Fruit fly (Drosophila melanogaster) whole organism, embryonic: Measurements from ENCODE around the gene MsrA.

Experiments
- Blimp-1 ChIP-seq: fragments of 200-800 bp; sonication (Bioruptor generic); optimal IDR thresholded peaks from 3 replicates; lab custom pipeline; 2018; ENCODE audit warnings: missing biosample characterization, missing genetic modification characterization, mild to moderate bottlenecking, moderate library complexity, missing genetic modification reagents
- CG10462 ChIP-seq: fragments of 200-800 bp; sonication (Bioruptor generic); optimal IDR thresholded peaks from 2 replicates; lab custom pipeline; 2016; ENCODE audit warnings: missing biosample characterization, missing genetic modification characterization
- CG10543 ChIP-seq: fragments of 200-800 bp; sonication (Bioruptor generic); optimal IDR thresholded peaks from 3 replicates; lab custom pipeline; 2017; ENCODE audit warnings: missing biosample characterization, mild to moderate bottlenecking, missing genetic modification characterization, moderate library complexity
- CG10979 ChIP-seq: fragments of 200-800 bp; sonication (Bioruptor generic); optimal IDR thresholded peaks from 2 replicates; lab custom pipeline; 2018; ENCODE audit warnings: missing biosample characterization, mild to moderate bottlenecking, missing genetic modification characterization, moderate library complexity
- CG2120 ChIP-seq: fragments of 200-800 bp; sonication (Bioruptor generic); optimal IDR thresholded peaks from 3 replicates; lab custom pipeline; 2016; ENCODE audit warnings: missing biosample characterization, missing genetic modification characterization
- CG2129 ChIP-seq: fragments of 200-800 bp; sonication (Bioruptor generic); IDR thresholded peaks from 2 replicates; pipeline ENCODE4 v1.3.6; 2022; ENCODE audit warnings: missing biosample characterization, missing genetic modification characterization; ENCODE audit not compliant: partially characterized antibody
- CG2202 ChIP-seq: fragments of 200-800 bp; sonication (Bioruptor generic); optimal IDR thresholded peaks from 2 replicates; lab custom pipeline; 2018; ENCODE audit warnings: missing biosample characterization, mild to moderate bottlenecking, missing genetic modification characterization
- CG2712 ChIP-seq: fragments of 200-800 bp; optimal IDR thresholded peaks from 3 replicates; lab custom pipeline; 2019; ENCODE audit warnings: missing biosample characterization, mild to moderate bottlenecking, missing genetic modification characterization, moderate library complexity
- CG32767 ChIP-seq: fragments of 200-800 bp; sonication (Bioruptor generic); IDR thresholded peaks from 2 replicates; pipeline ENCODE4 v1.3.6; 2022; ENCODE audit warnings: missing biosample characterization, missing genetic modification characterization
- CG42726 ChIP-seq: fragments of 200-800 bp; sonication (Bioruptor generic); IDR thresholded peaks from 2 replicates; pipeline ENCODE4 v1.3.6; 2022; ENCODE audit warnings: missing biosample characterization, missing genetic modification characterization; ENCODE audit not compliant: partially characterized antibody
- CG6683 ChIP-seq: fragments of 200-800 bp; sonication (Bioruptor generic); optimal IDR thresholded peaks from 2 replicates; lab custom pipeline; 2017; ENCODE audit warnings: missing biosample characterization, mild to moderate bottlenecking, missing genetic modification characterization, missing genetic modification reagents
- CG7963 ChIP-seq: fragments of 200-800 bp; sonication (Bioruptor generic); IDR thresholded peaks from 3 replicates; pipeline ENCODE4 v1.3.6; 2022; ENCODE audit warnings: missing biosample characterization, missing genetic modification characterization; ENCODE audit not compliant: partially characterized antibody
- CG8290 ChIP-seq, 3 experiments: fragments of 200-800 bp; sonication (Bioruptor generic); optimal IDR thresholded peaks; 2 replicates each; lab custom pipeline; 2016 to 2019; ENCODE audit warnings: missing biosample characterization in 3 of 3, missing genetic modification characterization in 3 of 3, mild to moderate bottlenecking in 2 of 3, moderate library complexity in 1 of 3
- CG8765 ChIP-seq: fragments of 200-800 bp; sonication (Bioruptor generic); IDR thresholded peaks from 2 replicates; pipeline ENCODE4 v1.3.6; 2022; ENCODE audit warnings: missing biosample characterization, missing genetic modification characterization
- CG9797 ChIP-seq: fragments of 200-800 bp; sonication (Bioruptor generic); optimal IDR thresholded peaks from 3 replicates; lab custom pipeline; 2018; ENCODE audit warnings: missing biosample characterization, mild to moderate bottlenecking, missing genetic modification characterization
- Chrac-16 ChIP-seq: fragments of 200-800 bp; sonication (Bioruptor generic); optimal IDR thresholded peaks from 3 replicates; lab custom pipeline; 2016; ENCODE audit warnings: missing biosample characterization, missing genetic modification characterization
- D19B ChIP-seq: fragments of 200-800 bp; sonication (Bioruptor generic); optimal IDR thresholded peaks from 2 replicates; lab custom pipeline; 2017; ENCODE audit warnings: missing biosample characterization, mild to moderate bottlenecking, missing genetic modification characterization
- Dek ChIP-seq: fragments of 200-800 bp; sonication (Bioruptor generic); optimal IDR thresholded peaks from 3 replicates; lab custom pipeline; 2019; ENCODE audit warnings: missing biosample characterization, mild to moderate bottlenecking, missing genetic modification characterization, moderate library complexity
- Eip74EF ChIP-seq, 2 experiments: fragments of 200-800 bp in 1 of 2; fragments of >200 bp in 1 of 2; sonication (Bioruptor generic) in 1 of 2; optimal IDR thresholded peaks; 2 replicates each; lab custom pipeline; 2017 to 2019; ENCODE audit warnings: missing biosample characterization in 2 of 2, missing genetic modification characterization in 2 of 2, mild to moderate bottlenecking in 1 of 2, moderate library complexity in 1 of 2
- HLH3B ChIP-seq: fragments of 200-800 bp; sonication (Bioruptor generic); IDR thresholded peaks from 2 replicates; pipeline ENCODE4 v1.3.6; 2022; ENCODE audit warnings: missing biosample characterization, missing genetic modification characterization
- Hand ChIP-seq: fragments of 200-800 bp; sonication (Bioruptor generic); optimal IDR thresholded peaks from 2 replicates; lab custom pipeline; 2017; ENCODE audit warnings: mild to moderate bottlenecking, missing biosample characterization, missing genetic modification reagents, missing genetic modification characterization
- Hmx ChIP-seq: fragments of 200-800 bp; sonication (Bioruptor generic); optimal IDR thresholded peaks from 2 replicates; lab custom pipeline; 2016; ENCODE audit warnings: missing biosample characterization, missing genetic modification characterization
- Mad ChIP-seq: fragments of 200-800 bp; sonication (Bioruptor generic); optimal IDR thresholded peaks from 2 replicates; lab custom pipeline; 2016; ENCODE audit warnings: missing biosample characterization, missing genetic modification characterization
- Spps ChIP-seq: fragments of 200-800 bp; sonication (Bioruptor generic); optimal IDR thresholded peaks from 2 replicates; lab custom pipeline; 2018; ENCODE audit warnings: missing biosample characterization, mild to moderate bottlenecking, missing genetic modification characterization
- Stat92E ChIP-seq, 3 experiments: fragments of >200 bp in 2 of 3; fragments of 200-800 bp in 1 of 3; sonication (Bioruptor generic) in 1 of 3; optimal IDR thresholded peaks; 2 replicates each; lab custom pipeline; 2017 to 2019; ENCODE audit warnings: missing biosample characterization in 3 of 3, missing genetic modification characterization in 3 of 3, mild to moderate bottlenecking in 1 of 3, moderate library complexity in 1 of 3
- ap ChIP-seq: fragments of 200-800 bp; sonication (Bioruptor generic); IDR thresholded peaks from 2 replicates; pipeline ENCODE4 v1.3.6; 2022; ENCODE audit warnings: missing biosample characterization, missing genetic modification characterization
- az2 ChIP-seq: fragments of 200-800 bp; sonication (Bioruptor generic); optimal IDR thresholded peaks from 3 replicates; lab custom pipeline; 2016; ENCODE audit warnings: missing biosample characterization, missing genetic modification characterization
- bigmax ChIP-seq: fragments of 200-800 bp; sonication (Bioruptor generic); optimal IDR thresholded peaks from 2 replicates; lab custom pipeline; 2018; ENCODE audit warnings: missing biosample characterization, mild to moderate bottlenecking, missing genetic modification characterization
- croc ChIP-seq: fragments of 200-800 bp; sonication (Bioruptor generic); conservative IDR thresholded peaks from 3 replicates; pipeline ENCODE4 v1.3.6; 2022; ENCODE audit warnings: missing biosample characterization, missing genetic modification characterization
- crol ChIP-seq: fragments of 200-800 bp; sonication (Bioruptor generic); IDR thresholded peaks from 2 replicates; pipeline ENCODE4 v1.3.6; 2022; ENCODE audit warnings: missing biosample characterization, missing genetic modification characterization
- cwo ChIP-seq: fragments of 200-800 bp; sonication (Bioruptor generic); optimal IDR thresholded peaks from 3 replicates; lab custom pipeline; 2017; ENCODE audit warnings: missing biosample characterization, missing genetic modification characterization, mild to moderate bottlenecking, moderate library complexity, missing genetic modification reagents
- dm ChIP-seq: fragments of 200-800 bp; sonication (Bioruptor generic); optimal IDR thresholded peaks from 3 replicates; lab custom pipeline; 2016; ENCODE audit warnings: missing biosample characterization, missing genetic modification characterization
- dmrt11E ChIP-seq: fragments of 200-800 bp; sonication (Bioruptor generic); optimal IDR thresholded peaks from 3 replicates; lab custom pipeline; 2018; ENCODE audit warnings: missing biosample characterization, mild to moderate bottlenecking, missing genetic modification characterization, moderate library complexity
- dpn ChIP-seq, 2 experiments: fragments of 200-800 bp; sonication (Bioruptor generic); optimal IDR thresholded peaks; 3 replicates each; lab custom pipeline; 2016; ENCODE audit warnings: missing biosample characterization in 2 of 2, missing genetic modification characterization in 2 of 2
- eve ChIP-seq, 2 experiments: fragments of >200 bp; optimal IDR thresholded peaks; 2 replicates each; lab custom pipeline; 2017; ENCODE audit warnings: missing biosample characterization in 2 of 2, missing genetic modification characterization in 2 of 2
- fd3F ChIP-seq: fragments of 200-800 bp; sonication (Bioruptor generic); optimal IDR thresholded peaks from 2 replicates; lab custom pipeline; 2018; ENCODE audit warnings: missing biosample characterization, mild to moderate bottlenecking, missing genetic modification characterization, moderate library complexity
- fru ChIP-seq: fragments of >200 bp; optimal IDR thresholded peaks from 2 replicates; lab custom pipeline; 2017
- kni ChIP-seq: fragments of 200-800 bp; sonication (Bioruptor generic); optimal IDR thresholded peaks from 3 replicates; lab custom pipeline; 2017; ENCODE audit warnings: mild to moderate bottlenecking, missing biosample characterization, missing genetic modification reagents, missing genetic modification characterization
- lmd ChIP-seq: fragments of 200-800 bp; sonication (Bioruptor generic); IDR thresholded peaks from 2 replicates; pipeline ENCODE4 v1.3.6; 2022; ENCODE audit warnings: missing biosample characterization, missing genetic modification characterization
- nmo ChIP-seq: fragments of 200-800 bp; sonication (Bioruptor generic); optimal IDR thresholded peaks from 2 replicates; lab custom pipeline; 2018; ENCODE audit warnings: missing biosample characterization, mild to moderate bottlenecking, missing genetic modification characterization, moderate library complexity
- p53 ChIP-seq: fragments of 200-800 bp; sonication (Bioruptor generic); optimal IDR thresholded peaks from 2 replicates; lab custom pipeline; 2016; ENCODE audit warnings: missing biosample characterization, missing genetic modification characterization
- pb ChIP-seq: fragments of 200-800 bp; sonication (Bioruptor generic); optimal IDR thresholded peaks from 3 replicates; lab custom pipeline; 2016; ENCODE audit warnings: missing biosample characterization, missing genetic modification characterization
- phol ChIP-seq: fragments of 200-800 bp; sonication (Bioruptor generic); optimal IDR thresholded peaks from 3 replicates; lab custom pipeline; 2018; ENCODE audit warnings: missing biosample characterization, mild to moderate bottlenecking, missing genetic modification characterization, moderate library complexity
- salm ChIP-seq: fragments of 200-800 bp; sonication (Bioruptor generic); optimal IDR thresholded peaks from 2 replicates; lab custom pipeline; 2018; ENCODE audit warnings: missing biosample characterization, mild to moderate bottlenecking, missing genetic modification characterization
- sens-2 ChIP-seq: fragments of 200-800 bp; sonication (Bioruptor generic); IDR thresholded peaks from 2 replicates; pipeline ENCODE4 v1.3.6; 2022; ENCODE audit warnings: missing biosample characterization, missing genetic modification characterization
- sug ChIP-seq: fragments of 200-800 bp; optimal IDR thresholded peaks from 2 replicates; lab custom pipeline; 2019; ENCODE audit warnings: missing biosample characterization, mild to moderate bottlenecking, missing genetic modification characterization, moderate library complexity
- tup ChIP-seq: fragments of 200-800 bp; sonication (Bioruptor generic); optimal IDR thresholded peaks from 2 replicates; lab custom pipeline; 2016; ENCODE audit warnings: missing biosample characterization, mild to moderate bottlenecking, missing genetic modification characterization, moderate library complexity
- twi ChIP-seq: fragments of 200-800 bp; optimal IDR thresholded peaks from 2 replicates; lab custom pipeline; 2019; ENCODE audit warnings: missing biosample characterization, mild to moderate bottlenecking, missing genetic modification characterization, moderate library complexity

The MsrA gene

DNA sequence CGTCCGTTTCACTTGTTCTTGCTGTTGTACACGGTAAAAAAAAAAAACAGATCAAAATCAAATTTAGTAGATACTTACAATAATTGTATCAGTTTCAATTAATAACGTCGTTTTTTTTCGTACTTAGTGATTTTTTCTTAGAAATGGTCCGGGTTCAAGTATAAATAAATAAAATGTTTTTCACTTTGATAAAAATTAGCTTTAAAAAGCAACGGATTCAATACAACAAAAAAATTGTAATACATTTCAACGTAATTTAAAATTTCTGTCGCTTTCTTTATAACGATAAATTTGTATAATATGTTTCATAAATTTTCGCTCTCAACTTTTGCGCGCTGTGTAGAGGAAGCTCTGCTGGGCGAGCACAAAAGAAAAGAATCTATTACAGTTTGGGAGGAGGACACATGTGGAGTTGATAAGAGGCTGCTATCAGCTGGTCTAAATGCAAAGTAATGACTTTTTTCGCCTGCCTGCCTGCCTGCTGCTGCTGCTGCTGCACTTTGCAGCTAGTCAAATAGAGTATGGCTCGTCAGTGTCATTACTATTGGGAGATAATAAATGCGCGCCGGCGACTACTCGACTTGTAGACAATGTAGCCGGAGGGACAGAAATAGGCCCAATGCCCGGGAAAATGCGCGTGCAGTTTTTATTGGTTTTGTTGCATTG, 27.2 kb downstream of the MsrA start (continued):
- TF ChIP-seq CG10462 (GFP tag; lab: Kevin White, UChicago) (peak; percentile 35), D19B (GFP tag; lab: Kevin White, UChicago) (peak; percentile 4), Hmx (GFP tag; lab: Kevin White, UChicago) (peak; percentile 49), dpn (GFP tag; optimal IDR thresholded peaks at IDR 0.05; lab: Kevin White, UChicago) (peak; percentile 35 to 36), Stat92E (GFP tag; optimal IDR thresholded peaks at IDR 0.05; lab: Kevin White, UChicago) (no peak), dmrt11E (peak; percentile 79), kni (no peak), pb (GFP tag; lab: Kevin White, UChicago) (no peak), CG10543 (GFP tag; lab: Kevin White, UChicago) (no peak), Mad (peak; percentile 1), fd3F (GFP tag; lab: Kevin White, UChicago) (peak; percentile 7), CG10979 (tag; lab: Kevin White, UChicago) (peak; percentile 76), sens-2 (GFP tag; lab: Robert Waterston, UW) (no peak), CG2712 (tag; lab: Kevin White, UChicago) (peak; percentile 80), CG8290 (GFP tag; optimal IDR thresholded peaks at IDR 0.05; lab: Kevin White, UChicago) (no peak), CG8290 (tag; optimal IDR thresholded peaks at IDR 0.05; lab: Kevin White, UChicago) (no peak), sug (no peak), dm (GFP tag; lab: Kevin White, UChicago) (peak; percentile 9), twi (tag; lab: Kevin White, UChicago) (peak; percentile 16), salm (no peak), ap (GFP tag; lab: Robert Waterston, UW) (no peak), phol (tag; lab: Kevin White, UChicago) (peak; percentile 84), CG2120 (peak; percentile 74), CG7963 (GFP tag; lab: Robert Waterston, UW) (no peak), Blimp-1 (GFP tag; lab: Kevin White, UChicago) (peak; percentile 68), az2 (peak; percentile 68), CG42726 (GFP tag; lab: Robert Waterston, UW) (no peak), HLH3B (GFP tag; lab: Robert Waterston, UW) (peak; percentile 23; the same call in 1 of the 2 replicates), Dek (tag; lab: Kevin White, UChicago) (peak; percentile 43), nmo (GFP tag; lab: Kevin White, UChicago) (peak; percentile 88), CG6683 (peak; percentile 6), Spps (tag; lab: Kevin White, UChicago) (peak; percentile 35), bigmax (no peak), eve (GFP tag; optimal IDR thresholded peaks at IDR 0.05; lab: Kevin White, UChicago) (peak in 1 of 2 experiments; percentile 74), CG32767 (GFP tag; lab: Robert Waterston, UW) (no peak), p53 (GFP tag; lab: Kevin White, UChicago) (no peak), tup (GFP tag; lab: Kevin White, UChicago) (no peak), fru (lab: Kevin White, UChicago) (no peak), lmd (GFP tag; lab: Robert Waterston, UW) (peak; percentile 67), CG9797 (no peak), CG2129 (GFP tag; lab: Robert Waterston, UW) (no peak), cwo (GFP tag; lab: Kevin White, UChicago) (peak; percentile 63), Eip74EF (GFP tag; optimal IDR thresholded peaks at IDR 0.05; lab: Kevin White, UChicago) (peak in 1 of 2 experiments; percentile 78), croc (GFP tag; lab: Robert Waterston, UW) (peak; percentile 21; the same call in 1 of the 3 replicates), CG8765 (GFP tag; lab: Robert Waterston, UW) (no peak), Chrac-16 (peak; percentile 50), crol (GFP tag; lab: Robert Waterston, UW) (no peak), Hand (GFP tag; lab: Kevin White, UChicago) (peak; percentile 5), CG2202 (peak; percentile 19)
